Worm (Caenorhabditis elegans) whole organism, late embryonic: ENCODE measurements around the gene T04C12.33.

Source experiments
- C38D4.7 ChIP-seq: fragments of 200-800 bp; sonication (Bioruptor generic); optimal IDR thresholded peaks from 2 replicates; lab custom pipeline; 2018; ENCODE audit warnings: mild to moderate bottlenecking, missing genetic modification characterization, moderate library complexity, missing compliant biosample characterization
- K09A11.1 ChIP-seq: sonication (generic microtip); optimal IDR thresholded peaks from 2 replicates; lab custom pipeline; 2017; ENCODE audit warnings: antibody characterized with exemption, mild to moderate bottlenecking, missing genetic modification characterization, missing compliant biosample characterization; ENCODE audit not compliant: insufficient read depth
- T23F11.4 ChIP-seq: fragments of 200-800 bp; sonication (Bioruptor generic); optimal IDR thresholded peaks from 2 replicates; lab custom pipeline; 2018; ENCODE audit warnings: mild to moderate bottlenecking, missing genetic modification characterization, missing compliant biosample characterization
- ahr-1 ChIP-seq: sonication (generic microtip); optimal IDR thresholded peaks from 2 replicates; lab custom pipeline; 2016; ENCODE audit warnings: missing genetic modification characterization, missing compliant biosample characterization
- ceh-18 ChIP-seq: sonication (generic microtip); optimal IDR thresholded peaks from 2 replicates; lab custom pipeline; 2016; ENCODE audit warnings: missing genetic modification characterization, missing compliant biosample characterization
- ceh-2 ChIP-seq: sonication (generic microtip); optimal IDR thresholded peaks from 2 replicates; lab custom pipeline; 2016; ENCODE audit warnings: missing genotype, missing genetic modification characterization, missing compliant biosample characterization
- ceh-22 ChIP-seq: sonication (generic microtip); optimal IDR thresholded peaks from 2 replicates; lab custom pipeline; 2017; ENCODE audit warnings: missing biosample characterization, missing genetic modification characterization
- ceh-24 ChIP-seq: sonication (generic microtip); optimal IDR thresholded peaks from 2 replicates; lab custom pipeline; 2016; ENCODE audit warnings: mild to moderate bottlenecking, missing genetic modification characterization, missing compliant biosample characterization
- ceh-34 ChIP-seq: sonication (generic microtip); optimal IDR thresholded peaks from 2 replicates; lab custom pipeline; 2016; ENCODE audit warnings: mild to moderate bottlenecking, missing genetic modification characterization, missing compliant biosample characterization
- ceh-45 ChIP-seq: fragments of 200-800 bp; sonication (Bioruptor generic); IDR thresholded peaks from 2 replicates; pipeline ENCODE4 v1.3.6; 2022; ENCODE audit warnings: missing genetic modification reagents, missing genetic modification characterization, missing compliant biosample characterization
- ceh-48 ChIP-seq: sonication (generic microtip); optimal IDR thresholded peaks from 2 replicates; lab custom pipeline; 2016; ENCODE audit warnings: missing genetic modification characterization, inconsistent platforms, missing compliant biosample characterization
- ceh-6 ChIP-seq: fragments of 200-800 bp; sonication (Bioruptor generic); optimal IDR thresholded peaks from 2 replicates; lab custom pipeline; 2018; ENCODE audit warnings: mild to moderate bottlenecking, missing genetic modification characterization, missing compliant biosample characterization
- ceh-9 ChIP-seq: sonication (generic microtip); optimal IDR thresholded peaks from 2 replicates; lab custom pipeline; 2016; ENCODE audit warnings: mild to moderate bottlenecking, missing genetic modification characterization, inconsistent platforms, missing compliant biosample characterization
- che-1 ChIP-seq: sonication (generic microtip); optimal IDR thresholded peaks from 2 replicates; lab custom pipeline; 2016; ENCODE audit warnings: mild to moderate bottlenecking, missing genetic modification characterization, missing compliant biosample characterization
- dmd-4 ChIP-seq: sonication (generic microtip); optimal IDR thresholded peaks from 2 replicates; lab custom pipeline; 2016; ENCODE audit warnings: borderline replicate concordance, missing genetic modification characterization, missing compliant biosample characterization
- elt-2 ChIP-seq: sonication (generic microtip); optimal IDR thresholded peaks from 2 replicates; lab custom pipeline; 2016; ENCODE audit warnings: missing genetic modification reagents, missing genetic modification characterization, missing compliant biosample characterization
- elt-4 ChIP-seq: sonication (generic microtip); optimal IDR thresholded peaks from 2 replicates; lab custom pipeline; 2016; ENCODE audit warnings: missing genetic modification characterization, missing compliant biosample characterization
- fax-1 ChIP-seq: sonication (generic microtip); optimal IDR thresholded peaks from 2 replicates; lab custom pipeline; 2016; ENCODE audit warnings: missing genotype, missing genetic modification characterization, missing compliant biosample characterization
- fkh-10 ChIP-seq: fragments of 150-350 bp; optimal IDR thresholded peaks from 2 replicates; lab custom pipeline; 2014; ENCODE audit warnings: missing biosample characterization, missing genetic modification reagents, missing genetic modification characterization
- hlh-15 ChIP-seq: sonication (generic microtip); optimal IDR thresholded peaks from 2 replicates; lab custom pipeline; 2016; ENCODE audit warnings: missing genetic modification characterization, missing compliant biosample characterization
- hlh-6 ChIP-seq: sonication (generic microtip); optimal IDR thresholded peaks from 2 replicates; lab custom pipeline; 2016; ENCODE audit warnings: missing genotype, missing genetic modification characterization, missing compliant biosample characterization
- hlh-8 ChIP-seq: sonication (generic microtip); optimal IDR thresholded peaks from 2 replicates; lab custom pipeline; 2016; ENCODE audit warnings: missing genotype, missing genetic modification characterization, missing compliant biosample characterization
- lin-11 ChIP-seq: fragments of 200-800 bp; sonication (Bioruptor generic); optimal IDR thresholded peaks from 2 replicates; lab custom pipeline; 2018; ENCODE audit warnings: mild to moderate bottlenecking, missing genetic modification characterization, missing compliant biosample characterization
- mec-3 ChIP-seq: sonication (generic microtip); optimal IDR thresholded peaks from 2 replicates; lab custom pipeline; 2016; ENCODE audit warnings: borderline replicate concordance, missing genetic modification characterization, missing compliant biosample characterization
- nhr-11 ChIP-seq: fragments of 150-350 bp; optimal IDR thresholded peaks from 2 replicates; lab custom pipeline; 2014; ENCODE audit warnings: missing biosample characterization, missing genetic modification characterization
- odd-2 ChIP-seq: sonication (generic microtip); optimal IDR thresholded peaks from 2 replicates; lab custom pipeline; 2017; ENCODE audit warnings: antibody characterized with exemption, mild to moderate bottlenecking, missing genetic modification characterization, missing compliant biosample characterization
- pag-3 ChIP-seq: sonication (generic microtip); optimal IDR thresholded peaks from 2 replicates; lab custom pipeline; 2016; ENCODE audit warnings: missing compliant biosample characterization, missing genetic modification characterization, borderline replicate concordance
- pat-9 ChIP-seq: fragments of 200-800 bp; sonication (Bioruptor generic); optimal IDR thresholded peaks from 2 replicates; lab custom pipeline; 2018; ENCODE audit warnings: mild to moderate bottlenecking, missing genetic modification characterization, moderate library complexity, missing compliant biosample characterization
- pha-4 ChIP-seq: fragments of 150-350 bp; optimal IDR thresholded peaks from 2 replicates; lab custom pipeline; 2018; ENCODE audit warnings: missing biosample characterization, missing genetic modification reagents, missing genetic modification characterization
- ref-2 ChIP-seq: sonication (generic microtip); optimal IDR thresholded peaks from 2 replicates; lab custom pipeline; 2016; ENCODE audit warnings: missing genetic modification characterization, missing compliant biosample characterization
- sox-2 ChIP-seq: fragments of 200-800 bp; sonication (Bioruptor generic); IDR thresholded peaks from 2 replicates; pipeline ENCODE4 v1.3.6; 2022; ENCODE audit warnings: missing genetic modification reagents, missing genetic modification characterization, missing compliant biosample characterization
- sox-4 ChIP-seq: sonication (generic microtip); optimal IDR thresholded peaks from 2 replicates; lab custom pipeline; 2017; ENCODE audit warnings: mild to moderate bottlenecking, missing genetic modification characterization, inconsistent platforms, missing compliant biosample characterization
- unc-42 ChIP-seq: sonication (generic microtip); optimal IDR thresholded peaks from 2 replicates; lab custom pipeline; 2016; ENCODE audit warnings: missing genotype, missing genetic modification characterization, missing compliant biosample characterization
- unc-86 ChIP-seq: sonication (generic microtip); optimal IDR thresholded peaks from 2 replicates; lab custom pipeline; 2016; ENCODE audit warnings: missing genetic modification characterization, missing compliant biosample characterization
- ztf-16 ChIP-seq: sonication (generic microtip); optimal IDR thresholded peaks from 2 replicates; lab custom pipeline; 2017; ENCODE audit warnings: missing genetic modification characterization, missing compliant biosample characterization

Gene T04C12.33

ce11 chrV:11061887-11062286 is 9.9 kb downstream of the T04C12.33 start:
- TF ChIP-seq ahr-1 (no peak), fax-1 (tag; lab: Kevin White, UChicago) (no peak)
- TF ChIP-seq, all 69 proteins: peak for 0

- no peak for TF ChIP-seq ceh-22 (tag; lab: Kevin White, UChicago)
- TF ChIP-seq ceh-24 = no peak
- no peak for TF ChIP-seq unc-86
- TF ChIP-seq sox-2 (GFP tag; lab: Robert Waterston, UW) = no peak
- TF ChIP-seq ceh-45 = no peak
- no peak for TF ChIP-seq pag-3 (tag; lab: Kevin White, UChicago)
- TF ChIP-seq hlh-8 = no peak
- TF ChIP-seq ceh-34 (tag; lab: Kevin White, UChicago) = no peak
- no peak for TF ChIP-seq C38D4.7 (GFP tag; lab: Kevin White, UChicago)
These were observed 11.1 kb downstream of the T04C12.33 start, which contains the start of gene T04C12.9 for ce11 chrV:11063115-11063514. T04C12.9 (minus strand) TSS chrV:11063215.

ce11 chrV:11065513-11065912 is 13.5 kb downstream of the T04C12.33 start, which contains the start of gene nlp-80:
nlp-80 (minus strand) TSS chrV:11065613.
- TF ChIP-seq C38D4.7 (GFP tag; lab: Kevin White, UChicago) (no peak), ztf-16 (tag; lab: Kevin White, UChicago) (no peak), elt-2 (no peak), unc-86 (no peak), pat-9 (tag; lab: Kevin White, UChicago) (no peak), pha-4 (tag; lab: Kevin White, UChicago) (no peak), hlh-6 (tag; lab: Kevin White, UChicago) (no peak)
- TF ChIP-seq, all 69 proteins: peak for 0

- no peak for TF ChIP-seq hlh-15 (tag; lab: Kevin White, UChicago)
- TF ChIP-seq elt-2 = peak; percentile 83
- TF ChIP-seq, all 69 proteins: peak for 1
These were observed 17.3 kb downstream of the T04C12.33 start, which contains the start of gene T04C12.8 for ce11 chrV:11069277-11069676. T04C12.8 (minus strand) TSS chrV:11069358.

- TF ChIP-seq T23F11.4 = no peak
- no peak for TF ChIP-seq sox-4
- no peak for TF ChIP-seq dmd-4 (tag; lab: Kevin White, UChicago)
- no peak for TF ChIP-seq mec-3 (tag; lab: Kevin White, UChicago)
- no peak for TF ChIP-seq ahr-1
- no peak for TF ChIP-seq lin-11 (tag; lab: Kevin White, UChicago)
- no peak for TF ChIP-seq nhr-11 (tag; lab: Kevin White, UChicago)
- TF ChIP-seq unc-86 = no peak
- TF ChIP-seq ceh-45 = no peak
- TF ChIP-seq hlh-6 (tag; lab: Kevin White, UChicago) = no peak
- TF ChIP-seq pat-9 (tag; lab: Kevin White, UChicago) = no peak
These were observed 18.4 kb downstream of the T04C12.33 start for ce11 chrV:11070388-11070787.

ce11 chrV:11071453-11071852 is 19.4 kb downstream of the T04C12.33 start:
- TF ChIP-seq fkh-10 (GFP tag; lab: Kevin White, UChicago) = no peak
- TF ChIP-seq elt-4 (tag; lab: Kevin White, UChicago) = no peak
- no peak for TF ChIP-seq hlh-8
- no peak for TF ChIP-seq odd-2 (tag; lab: Kevin White, UChicago)
- no peak for TF ChIP-seq ceh-45
- TF ChIP-seq ceh-9 = no peak
- TF ChIP-seq ceh-6 (GFP tag; lab: Kevin White, UChicago) = no peak
- no peak for TF ChIP-seq ceh-22 (tag; lab: Kevin White, UChicago)
- TF ChIP-seq hlh-6 (tag; lab: Kevin White, UChicago) = no peak
- no peak for TF ChIP-seq ceh-2
- TF ChIP-seq pag-3 (tag; lab: Kevin White, UChicago) = no peak
- TF ChIP-seq ceh-18 (tag; lab: Kevin White, UChicago) = no peak
- TF ChIP-seq lin-11 (tag; lab: Kevin White, UChicago) = no peak
- no peak for TF ChIP-seq K09A11.1 (tag; lab: Kevin White, UChicago)
- no peak for TF ChIP-seq ceh-34 (tag; lab: Kevin White, UChicago)
- no peak for TF ChIP-seq ceh-48
- TF ChIP-seq che-1 (tag; lab: Kevin White, UChicago) = no peak
- no peak for TF ChIP-seq unc-42 (tag; lab: Kevin White, UChicago)
- no peak for TF ChIP-seq ref-2 (tag; lab: Kevin White, UChicago)
- TF ChIP-seq nhr-11 (tag; lab: Kevin White, UChicago) = no peak
